Worm (Caenorhabditis elegans) whole organism, midembryonic: ENCODE data around the gene nspc-17.
"Not testable (repeated sequence)": the region's sequence is repeated elsewhere in the genome, so short reads cannot be mapped to it uniquely, and the experiment has no call there.

Experiments
- T22C8.4 ChIP-seq: fragments of 200-800 bp; sonication (Bioruptor generic); IDR thresholded peaks from 2 replicates; pipeline ENCODE4 v1.3.6; 2022; ENCODE audit warnings: missing genetic modification characterization, missing compliant biosample characterization
- cog-1 ChIP-seq: sonication (generic microtip); optimal IDR thresholded peaks from 2 replicates; lab custom pipeline; 2016; ENCODE audit warnings: missing genetic modification characterization, missing compliant biosample characterization
- flt-1 ChIP-seq: fragments of 200-800 bp; sonication (Bioruptor generic); IDR thresholded peaks from 2 replicates; pipeline ENCODE4 v1.3.6; 2022; ENCODE audit warnings: missing genetic modification characterization, missing compliant biosample characterization
- klf-2 ChIP-seq: fragments of 200-800 bp; sonication (Bioruptor generic); conservative IDR thresholded peaks from 2 replicates; pipeline ENCODE4 v1.3.6; 2022; ENCODE audit warnings: missing genetic modification reagents, missing genetic modification characterization, missing compliant biosample characterization
- med-1 ChIP-seq: sonication (generic microtip); optimal IDR thresholded peaks from 2 replicates; lab custom pipeline; 2017; ENCODE audit warnings: missing genetic modification characterization, mild to moderate bottlenecking, missing compliant biosample characterization, antibody characterized with exemption, missing genetic modification reagents; ENCODE audit not compliant: insufficient read depth
- ref-1 ChIP-seq: fragments of 200-800 bp; sonication (Bioruptor generic); conservative IDR thresholded peaks from 2 replicates; pipeline ENCODE4 v1.3.6; 2022; ENCODE audit warnings: missing genetic modification reagents, missing genetic modification characterization, missing compliant biosample characterization
- tab-1 ChIP-seq: fragments of 200-800 bp; sonication (Bioruptor generic); IDR thresholded peaks from 2 replicates; pipeline ENCODE4 v1.3.6; 2022; ENCODE audit warnings: missing genetic modification characterization, missing compliant biosample characterization
- ztf-23 ChIP-seq: fragments of 200-800 bp; sonication (Bioruptor generic); IDR thresholded peaks from 2 replicates; pipeline ENCODE4 v1.3.6; 2022; ENCODE audit warnings: missing genetic modification reagents, missing genetic modification characterization, missing compliant biosample characterization
- ztf-29 ChIP-seq: fragments of 200-800 bp; sonication (Bioruptor generic); IDR thresholded peaks from 2 replicates; pipeline ENCODE4 v1.3.6; 2022; ENCODE audit warnings: missing genetic modification reagents, missing genetic modification characterization, missing compliant biosample characterization

nspc-17 gene

DNA sequence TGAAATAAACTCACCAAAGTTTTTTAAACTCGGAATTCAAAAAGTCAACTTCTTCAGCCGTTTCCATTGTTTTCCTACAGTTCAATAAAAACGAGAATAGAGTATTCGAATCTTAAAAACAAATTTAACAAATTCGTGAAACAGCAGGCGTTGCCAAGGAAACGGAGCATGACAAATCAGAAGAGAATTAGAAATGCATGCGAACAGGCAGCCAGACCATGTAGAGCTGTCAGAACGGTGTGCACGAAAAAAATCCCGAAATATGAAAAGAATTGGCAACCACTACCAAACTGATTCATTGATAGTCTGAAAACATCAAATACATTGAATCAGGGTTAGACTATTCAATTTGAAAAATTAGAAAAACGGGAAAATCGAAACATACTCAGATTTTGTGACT is 17.0 kb upstream of the nspc-17 start, which contains the start of gene fbxa-81:
TSS of gene fbxa-81 (minus strand) at position 101 of the 400 bp plus-strand sequence.
- TF ChIP-seq cog-1 (tag; lab: Kevin White, UChicago) = no peak
- no peak for TF ChIP-seq klf-2 (GFP tag; lab: Robert Waterston, UW)
- TF ChIP-seq tab-1 (GFP tag; lab: Robert Waterston, UW) = no peak
- TF ChIP-seq ztf-29 (GFP tag; lab: Robert Waterston, UW) = no peak
- TF ChIP-seq ztf-23 (GFP tag; lab: Robert Waterston, UW) = no peak
- no peak for TF ChIP-seq med-1 (GFP tag; lab: Kevin White, UChicago)
- no peak for TF ChIP-seq T22C8.4 (GFP tag; lab: Robert Waterston, UW)
- TF ChIP-seq ref-1 (GFP tag; lab: Robert Waterston, UW) = no peak
- TF ChIP-seq flt-1 (GFP tag; lab: Robert Waterston, UW) = no peak

DNA sequence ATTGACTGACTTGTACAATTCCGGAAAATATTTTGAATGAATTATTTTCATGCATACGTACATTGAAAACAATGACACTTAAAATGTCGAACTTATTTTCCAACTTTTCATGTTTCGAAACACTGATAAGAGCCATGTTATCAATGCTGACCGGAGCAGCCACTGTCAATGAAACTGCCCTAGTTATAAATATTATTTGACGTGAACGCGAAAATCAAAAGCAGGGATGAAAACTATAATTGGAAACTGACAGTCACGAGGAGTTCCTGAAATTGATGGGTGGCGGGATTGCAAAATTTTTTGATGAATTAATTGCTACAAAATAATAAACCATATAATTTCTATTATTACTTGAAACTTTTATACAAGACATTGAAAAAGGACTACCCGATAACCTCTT is 14.5 kb upstream of the nspc-17 start:
- TF ChIP-seq flt-1 (GFP tag; lab: Robert Waterston, UW) (no peak), ref-1 (GFP tag; lab: Robert Waterston, UW) (no peak), T22C8.4 (GFP tag; lab: Robert Waterston, UW) (no peak), klf-2 (GFP tag; lab: Robert Waterston, UW) (no peak)

DNA sequence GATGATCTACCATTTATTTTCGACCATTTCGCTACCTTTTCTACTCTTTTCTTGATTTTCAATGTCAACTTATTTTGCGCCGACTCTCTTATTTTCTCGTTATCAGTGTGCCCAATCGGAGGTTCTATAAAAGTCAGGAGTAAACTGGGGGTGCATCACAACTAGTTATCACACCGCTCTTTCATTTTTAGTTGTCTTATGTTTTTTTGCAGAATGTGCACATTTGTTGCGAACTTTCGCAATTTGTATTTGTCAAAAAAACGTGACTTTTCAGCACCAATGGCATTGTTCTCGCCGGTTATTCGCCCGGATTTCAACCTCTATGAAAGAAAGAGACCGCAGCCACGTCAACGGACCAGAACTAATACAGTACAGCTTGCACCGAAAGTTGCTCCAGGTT is 12.6 kb upstream of the nspc-17 start:
- no peak for TF ChIP-seq cog-1 (tag; lab: Kevin White, UChicago)
- no peak for TF ChIP-seq flt-1 (GFP tag; lab: Robert Waterston, UW)
- no peak for TF ChIP-seq T22C8.4 (GFP tag; lab: Robert Waterston, UW)
- no peak for TF ChIP-seq med-1 (GFP tag; lab: Kevin White, UChicago)
- no peak for TF ChIP-seq klf-2 (GFP tag; lab: Robert Waterston, UW)
- TF ChIP-seq ztf-29 (GFP tag; lab: Robert Waterston, UW) = no peak
- no peak for TF ChIP-seq tab-1 (GFP tag; lab: Robert Waterston, UW)

DNA sequence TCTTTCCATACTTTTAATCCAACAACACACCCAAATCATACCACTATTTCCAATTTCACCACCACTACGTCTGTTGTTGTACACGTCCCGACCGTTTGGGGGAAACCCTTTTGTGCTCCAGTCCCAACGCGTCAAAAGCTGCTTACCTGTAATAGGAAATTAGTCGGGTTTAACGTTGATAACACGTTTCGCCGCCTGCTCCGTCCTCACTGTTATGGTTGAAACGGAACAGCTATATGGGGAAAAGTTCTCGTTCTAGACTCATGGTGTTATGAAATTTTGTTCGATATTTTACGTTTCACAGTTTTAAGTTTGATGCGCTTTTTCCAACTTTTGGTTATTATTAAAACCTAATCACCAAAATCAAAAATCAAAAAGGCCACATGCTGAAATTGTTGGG is 10.9 kb upstream of the nspc-17 start:
- TF ChIP-seq ztf-29 (GFP tag; lab: Robert Waterston, UW) = no peak
- no peak for TF ChIP-seq med-1 (GFP tag; lab: Kevin White, UChicago)
- no peak for TF ChIP-seq klf-2 (GFP tag; lab: Robert Waterston, UW)

DNA sequence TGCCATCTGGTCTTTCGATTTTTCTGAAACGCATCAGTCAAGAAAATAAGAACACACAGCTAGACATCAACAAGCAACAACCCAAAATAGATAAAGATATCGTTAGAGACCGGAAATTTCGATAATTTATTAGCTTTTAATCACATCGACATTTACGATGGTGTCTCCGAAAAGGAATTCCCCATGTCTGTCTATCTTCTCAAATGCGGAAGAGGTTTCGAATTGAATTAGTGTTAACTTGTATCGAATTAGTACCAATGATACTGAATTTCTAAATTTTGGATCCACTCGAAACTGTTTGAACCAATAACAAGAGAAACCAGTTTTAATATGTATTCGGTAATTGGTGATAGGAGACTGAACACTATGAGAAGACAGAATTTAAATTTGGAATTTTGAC is 9.6 kb upstream of the nspc-17 start:
- TF ChIP-seq tab-1 (GFP tag; lab: Robert Waterston, UW) (no peak), T22C8.4 (GFP tag; lab: Robert Waterston, UW) (no peak), klf-2 (GFP tag; lab: Robert Waterston, UW) (no peak), cog-1 (tag; lab: Kevin White, UChicago) (no peak), ztf-29 (GFP tag; lab: Robert Waterston, UW) (no peak), ztf-23 (GFP tag; lab: Robert Waterston, UW) (no peak), flt-1 (GFP tag; lab: Robert Waterston, UW) (no peak), ref-1 (GFP tag; lab: Robert Waterston, UW) (no peak), med-1 (GFP tag; lab: Kevin White, UChicago) (no peak)

DNA sequence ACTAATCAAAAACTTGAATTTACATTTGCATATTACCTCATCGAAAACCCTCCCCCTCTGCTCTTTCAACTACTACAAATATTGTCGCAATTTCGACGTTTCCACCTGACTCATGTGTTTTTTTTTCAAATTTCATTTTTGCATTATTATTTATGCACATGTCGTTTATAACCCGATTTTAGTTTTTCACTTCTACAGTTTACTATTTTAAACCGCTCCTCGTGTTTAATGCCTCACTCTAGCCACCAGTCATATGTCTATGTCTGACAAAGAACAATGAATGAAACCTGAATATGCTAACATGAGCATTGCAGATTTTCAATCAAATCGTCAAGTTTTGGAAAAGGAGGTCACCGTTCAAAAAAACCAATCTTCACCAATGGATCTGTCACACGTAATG is 9.1 kb upstream of the nspc-17 start, which contains the start of gene T24C2.5:
TSS of gene T24C2.5 (plus strand) at position 301 of the 400 bp plus-strand sequence.
- no peak for TF ChIP-seq cog-1 (tag; lab: Kevin White, UChicago)
- no peak for TF ChIP-seq tab-1 (GFP tag; lab: Robert Waterston, UW)
- no peak for TF ChIP-seq klf-2 (GFP tag; lab: Robert Waterston, UW)
- no peak for TF ChIP-seq T22C8.4 (GFP tag; lab: Robert Waterston, UW)
- TF ChIP-seq med-1 (GFP tag; lab: Kevin White, UChicago) = no peak
- no peak for TF ChIP-seq flt-1 (GFP tag; lab: Robert Waterston, UW)
- no peak for TF ChIP-seq ztf-23 (GFP tag; lab: Robert Waterston, UW)
- TF ChIP-seq ztf-29 (GFP tag; lab: Robert Waterston, UW) = no peak
- no peak for TF ChIP-seq ref-1 (GFP tag; lab: Robert Waterston, UW)

DNA sequence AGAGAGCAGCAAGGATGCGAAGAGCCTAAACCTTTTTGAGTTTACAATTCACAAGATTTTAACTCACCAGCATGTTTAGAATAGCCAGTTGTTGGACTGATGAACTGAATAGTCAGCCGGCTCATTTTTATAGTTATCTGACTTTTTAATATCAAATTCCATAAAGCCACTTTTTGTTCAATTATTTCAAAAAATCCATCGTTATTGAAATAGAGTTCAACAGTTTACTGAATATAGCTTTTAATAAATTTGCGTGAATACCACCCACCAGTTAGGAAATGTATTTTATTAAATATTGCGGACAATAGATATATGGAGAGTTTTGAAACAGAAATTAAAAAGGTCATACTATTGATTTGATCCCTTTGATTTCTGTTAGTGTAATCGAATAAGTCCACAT is 5.1 kb upstream of the nspc-17 start, which contains the start of gene nspc-20:
TSS of gene nspc-20 (minus strand) at position 101 of the 400 bp plus-strand sequence.
- TF ChIP-seq klf-2 (GFP tag; lab: Robert Waterston, UW) = no peak
- TF ChIP-seq T22C8.4 (GFP tag; lab: Robert Waterston, UW) = no peak
- no peak for TF ChIP-seq ztf-23 (GFP tag; lab: Robert Waterston, UW)
- TF ChIP-seq ref-1 (GFP tag; lab: Robert Waterston, UW) = no peak
- no peak for TF ChIP-seq med-1 (GFP tag; lab: Kevin White, UChicago)
- TF ChIP-seq flt-1 (GFP tag; lab: Robert Waterston, UW) = no peak

DNA sequence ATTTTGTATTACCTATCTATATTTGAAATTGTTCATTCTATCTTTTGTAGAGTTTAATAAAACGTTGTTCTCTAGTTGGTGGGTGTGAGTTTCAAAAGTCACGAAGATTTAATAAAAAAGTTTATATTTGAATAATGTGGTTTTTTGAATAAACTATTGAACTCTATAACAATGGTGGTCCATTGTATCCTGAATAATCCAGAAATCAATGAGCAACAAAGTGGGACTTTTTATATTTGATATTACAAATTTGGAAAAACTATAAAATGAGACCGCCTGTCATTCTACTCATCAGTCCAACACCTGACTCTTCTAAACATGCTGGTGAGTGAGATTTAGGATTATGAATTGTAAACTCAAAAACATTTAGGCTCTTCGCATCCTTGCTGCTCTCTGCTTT is 3.4 kb upstream of the nspc-17 start, which contains the start of gene nspc-19:
TSS of gene nspc-19 (plus strand) at position 301 of the 400 bp plus-strand sequence.
- TF ChIP-seq tab-1, ref-1, ztf-29 (GFP tag; lab: Robert Waterston, UW): not testable (repeated sequence)

DNA sequence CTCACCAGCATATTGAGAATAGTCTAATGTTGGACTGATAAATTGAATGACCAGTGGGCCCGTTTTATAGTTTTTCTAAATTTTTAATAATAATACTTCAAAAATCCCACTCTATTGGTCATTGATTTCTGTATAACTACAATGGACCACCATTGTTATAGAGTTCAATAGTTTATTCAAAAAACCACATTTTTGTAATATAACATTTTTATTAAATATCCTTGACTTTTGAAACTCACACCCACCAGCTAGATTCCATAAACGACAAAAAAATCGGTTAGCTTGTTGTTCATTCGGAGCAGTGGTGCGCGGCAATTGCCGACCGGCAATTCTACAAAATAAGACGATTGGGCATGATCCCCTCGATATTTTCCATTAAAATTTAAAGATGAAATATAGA is 2.6 kb upstream of the nspc-17 start, which contains the start of gene nspc-18:
TSS of gene nspc-18 (minus strand) at position 101 of the 400 bp plus-strand sequence.
- TF ChIP-seq cog-1 (tag; lab: Kevin White, UChicago) (no peak), klf-2 (GFP tag; lab: Robert Waterston, UW) (no peak), tab-1 (GFP tag; lab: Robert Waterston, UW) (no peak), ref-1 (GFP tag; lab: Robert Waterston, UW) (no peak), T22C8.4 (GFP tag; lab: Robert Waterston, UW) (no peak), ztf-23 (GFP tag; lab: Robert Waterston, UW) (no peak), flt-1 (GFP tag; lab: Robert Waterston, UW) (no peak), ztf-29 (GFP tag; lab: Robert Waterston, UW) (no peak), med-1 (GFP tag; lab: Kevin White, UChicago) (no peak)
